Worm (Caenorhabditis elegans): ENCODE results near the gene sshk-1.

sshk-1 gene

DNA sequence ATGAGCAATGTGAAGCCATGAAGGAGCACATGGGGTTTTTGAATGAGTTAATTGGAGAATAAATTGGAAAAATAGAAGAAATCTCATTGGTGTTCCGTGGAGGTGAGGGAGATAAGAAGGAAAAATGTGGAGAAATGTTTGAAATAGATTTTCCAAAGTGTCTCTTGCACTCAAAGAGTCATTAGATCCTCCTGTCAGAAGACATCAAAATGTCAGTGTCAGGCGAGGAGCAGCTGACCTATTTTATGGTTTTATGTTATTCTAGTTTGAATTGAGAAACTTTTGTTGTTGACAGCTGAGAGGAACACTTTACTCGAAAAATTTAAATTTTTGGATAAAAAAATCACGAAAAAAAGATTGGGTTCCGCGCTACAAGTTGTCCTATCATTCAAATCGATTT, 34.6 kb downstream of the sshk-1 start, which contains the start of gene clec-264:
Gene clec-264, minus strand, starts transcription at position 122 of the 400 bp plus-strand sequence.
- TF ChIP-seq cog-1 (tag; optimal IDR thresholded peaks at IDR 0.05), result no peak
- no peak for TF ChIP-seq ref-1 (GFP tag; conservative IDR thresholded peaks at IDR 0.05)
- no peak for TF ChIP-seq klf-2 (GFP tag; conservative IDR thresholded peaks at IDR 0.05)
- no peak for TF ChIP-seq flt-1 (GFP tag; IDR thresholded peaks at IDR 0.05)
- no peak for TF ChIP-seq ztf-23 (GFP tag; IDR thresholded peaks at IDR 0.05)

DNA sequence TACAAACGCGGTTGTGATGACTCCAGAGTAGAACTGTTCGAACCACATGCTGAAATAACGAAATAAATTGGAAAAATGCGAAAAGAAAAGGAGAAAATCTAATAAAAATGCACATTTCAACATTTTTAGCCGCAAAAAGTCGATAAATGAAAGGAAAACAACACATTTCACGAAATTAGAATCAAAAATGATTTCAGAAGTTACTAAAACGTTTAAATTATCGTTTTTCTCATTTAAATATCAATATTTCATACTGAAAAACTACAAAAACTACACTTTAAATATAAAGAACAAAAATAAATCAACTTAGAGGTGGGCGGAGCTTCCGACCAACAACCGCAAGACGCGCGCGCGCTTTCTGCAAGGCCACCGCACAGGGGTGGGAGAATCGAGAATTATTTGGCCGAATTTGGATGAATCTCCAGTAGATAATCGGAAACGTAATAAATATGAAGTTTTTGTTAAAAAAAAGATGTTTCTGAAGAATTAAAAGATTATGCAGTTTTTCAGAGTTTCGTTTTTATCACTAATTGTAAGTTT, 36.0 kb downstream of the sshk-1 start, which contains the start of gene ndua-1:
Gene ndua-1, minus strand, starts transcription at position 51 of the 540 bp plus-strand sequence.
- TF ChIP-seq klf-2 (GFP tag; conservative IDR thresholded peaks at IDR 0.05), result no peak
- peak; percentile 41 for TF ChIP-seq med-1 (GFP tag; optimal IDR thresholded peaks at IDR 0.05; ENCODE audit: insufficient read depth)
- no peak for TF ChIP-seq cog-1 (tag; optimal IDR thresholded peaks at IDR 0.05)
- TF ChIP-seq ref-1 (GFP tag; conservative IDR thresholded peaks at IDR 0.05), result no peak
- TF ChIP-seq ztf-23 (GFP tag; IDR thresholded peaks at IDR 0.05), result peak; percentile 57; the same call in 1 of the 2 replicates
- peak; percentile 41; the same call in 1 of the 2 replicates for TF ChIP-seq tab-1 (GFP tag; IDR thresholded peaks at IDR 0.05)
- TF ChIP-seq ztf-29 (GFP tag; IDR thresholded peaks at IDR 0.05), result no peak
- TF ChIP-seq T22C8.4 (GFP tag; IDR thresholded peaks at IDR 0.05), result no peak
- peak; percentile 65; the same call in 1 of the 2 replicates for TF ChIP-seq flt-1 (GFP tag; IDR thresholded peaks at IDR 0.05)

DNA sequence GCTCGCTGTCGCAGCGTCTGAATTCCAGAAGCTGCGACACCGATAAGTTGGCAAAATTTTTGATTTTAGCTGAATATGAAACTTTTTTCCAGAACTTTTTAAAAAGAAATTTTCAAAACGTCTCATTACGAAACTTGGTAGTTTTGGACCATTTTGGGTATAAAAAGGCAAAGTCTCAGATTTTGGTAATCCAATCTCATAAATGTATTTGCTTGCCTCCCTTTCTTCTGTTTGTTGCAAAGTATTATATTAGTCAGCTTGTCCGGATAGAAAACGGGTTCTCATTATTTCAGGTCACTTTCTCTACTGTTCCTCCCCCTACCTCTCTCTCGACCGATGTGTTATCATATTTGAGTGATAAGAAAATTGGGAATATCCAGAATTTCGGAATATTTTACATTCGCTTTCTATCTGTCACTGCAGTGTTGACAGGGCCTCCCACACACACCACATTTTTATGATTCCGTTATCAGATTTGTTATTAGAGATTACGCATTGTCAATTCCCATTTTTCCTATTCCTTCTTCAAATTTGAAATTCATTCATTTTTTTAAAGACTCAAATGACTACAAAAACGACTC, 37.7 kb downstream of the sshk-1 start, which contains the start of gene F31D4.5:
Gene F31D4.5, plus strand, starts transcription at position 491 of the 581 bp plus-strand sequence.
- TF ChIP-seq flt-1 (GFP tag; IDR thresholded peaks at IDR 0.05) (no peak), cog-1 (tag; optimal IDR thresholded peaks at IDR 0.05) (no peak), ztf-29 (GFP tag; IDR thresholded peaks at IDR 0.05) (no peak), tab-1 (GFP tag; IDR thresholded peaks at IDR 0.05) (no peak), T22C8.4 (GFP tag; IDR thresholded peaks at IDR 0.05) (no peak)

DNA sequence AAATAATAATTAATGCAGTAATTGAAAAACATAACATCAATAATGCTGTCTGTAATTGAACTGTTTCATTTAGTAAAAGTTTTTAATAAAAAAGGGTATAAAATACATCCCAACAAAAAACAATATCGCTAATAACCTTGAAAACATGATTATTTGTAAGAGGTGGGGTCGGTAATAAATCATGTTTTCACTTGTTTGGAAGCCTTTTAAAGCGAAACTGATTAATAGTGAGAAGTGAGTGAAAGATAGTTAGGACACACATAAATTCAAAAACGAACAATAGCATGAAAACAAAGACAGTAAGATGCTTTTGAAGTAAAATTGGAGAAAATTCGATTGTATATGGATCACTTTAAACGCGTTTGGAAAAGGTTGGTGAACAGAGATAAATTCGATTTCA, 45.1 kb downstream of the sshk-1 start, which contains the start of gene try-4:
Gene try-4, minus strand, starts transcription at position 74 of the 400 bp plus-strand sequence.
- TF ChIP-seq ztf-29 (GFP tag; IDR thresholded peaks at IDR 0.05) (no peak), tab-1 (GFP tag; IDR thresholded peaks at IDR 0.05) (no peak), klf-2 (GFP tag; conservative IDR thresholded peaks at IDR 0.05) (no peak), ref-1 (GFP tag; conservative IDR thresholded peaks at IDR 0.05) (no peak), ztf-23 (GFP tag; IDR thresholded peaks at IDR 0.05) (no peak), med-1 (GFP tag; optimal IDR thresholded peaks at IDR 0.05; ENCODE audit: insufficient read depth) (no peak), T22C8.4 (GFP tag; IDR thresholded peaks at IDR 0.05) (no peak), cog-1 (tag; optimal IDR thresholded peaks at IDR 0.05) (no peak), flt-1 (GFP tag; IDR thresholded peaks at IDR 0.05) (no peak)

DNA sequence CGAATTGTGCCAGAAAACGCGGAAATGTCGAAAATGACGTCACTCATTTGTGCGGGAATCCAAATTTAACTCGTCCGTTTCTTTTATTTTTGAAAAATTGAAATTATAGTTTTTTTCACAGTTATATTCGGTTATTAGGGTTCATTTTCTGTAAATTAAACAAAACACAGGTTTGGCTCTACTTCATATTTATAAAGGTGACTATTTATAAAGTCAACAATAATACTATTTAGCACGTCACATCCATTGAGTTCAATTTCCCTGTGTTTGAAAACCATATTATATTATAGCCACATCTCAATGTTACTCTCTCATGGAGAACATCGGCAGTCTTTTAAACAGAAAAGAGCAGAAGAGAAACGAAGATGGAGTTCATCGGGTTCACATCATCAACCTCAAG, 46.7 kb downstream of the sshk-1 start, which contains the start of gene twk-35:
Gene twk-35, plus strand, starts transcription at position 301 of the 400 bp plus-strand sequence.
- no peak for TF ChIP-seq med-1 (GFP tag; optimal IDR thresholded peaks at IDR 0.05; ENCODE audit: insufficient read depth)
- no peak for TF ChIP-seq ztf-29 (GFP tag; IDR thresholded peaks at IDR 0.05)
- TF ChIP-seq cog-1 (tag; optimal IDR thresholded peaks at IDR 0.05), result no peak
- no peak for TF ChIP-seq ref-1 (GFP tag; conservative IDR thresholded peaks at IDR 0.05)
- no peak for TF ChIP-seq T22C8.4 (GFP tag; IDR thresholded peaks at IDR 0.05)
- TF ChIP-seq tab-1 (GFP tag; IDR thresholded peaks at IDR 0.05), result no peak
- TF ChIP-seq flt-1 (GFP tag; IDR thresholded peaks at IDR 0.05), result no peak
- TF ChIP-seq ztf-23 (GFP tag; IDR thresholded peaks at IDR 0.05), result no peak
- TF ChIP-seq klf-2 (GFP tag; conservative IDR thresholded peaks at IDR 0.05), result no peak
